Fruit fly (Drosophila melanogaster): ENCODE data around the gene Ten-a.

Ten-a gene

DNA sequence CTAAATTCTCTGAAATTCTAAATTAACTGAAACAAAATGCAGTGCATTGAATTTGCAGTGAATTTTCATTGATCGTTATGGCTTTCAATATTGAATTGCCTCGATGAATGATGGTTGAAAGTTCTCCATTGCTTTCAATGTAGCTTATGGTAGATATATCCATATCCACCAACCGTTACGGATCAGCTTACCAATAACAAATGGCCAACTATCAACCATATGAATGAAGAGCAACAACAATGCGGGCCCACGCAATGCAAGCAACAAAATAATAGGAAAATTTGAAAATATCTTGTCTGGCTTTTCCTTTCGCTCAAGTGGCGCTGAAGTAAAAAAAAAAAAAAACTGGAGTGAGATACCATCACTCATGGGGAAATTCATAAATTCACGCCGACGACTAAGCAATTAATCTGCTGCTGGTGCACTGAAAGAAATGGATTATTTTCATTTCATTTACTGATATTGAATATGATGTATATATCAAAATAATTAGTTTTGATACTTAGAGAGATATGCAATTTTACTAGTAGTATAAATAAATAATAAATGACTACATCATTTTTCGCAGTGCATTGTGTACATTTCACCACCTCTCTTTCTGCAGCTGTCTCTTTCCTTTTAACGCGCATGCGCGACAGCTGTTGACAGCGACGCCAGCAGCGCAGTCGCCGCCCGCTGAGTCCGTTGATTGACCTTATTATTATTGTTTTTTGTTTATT lies 158.6 kb downstream of the Ten-a start (continued):
- no peak; the same call in 1 of the 2 replicates for TF ChIP-seq Gsc (GFP tag; IDR thresholded peaks at IDR 0.05)
- peak; percentile 60 for TF ChIP-seq CG1832 (GFP tag; optimal IDR thresholded peaks at IDR 0.05)
- TF ChIP-seq CG12236 (GFP tag; optimal IDR thresholded peaks at IDR 0.05): no peak
- peak; percentile 78 for TF ChIP-seq CG10366 (GFP tag; IDR thresholded peaks at IDR 0.05)
- TF ChIP-seq HLH3B (GFP tag; IDR thresholded peaks at IDR 0.05): peak; percentile 77
- no peak for TF ChIP-seq HLHmδ (GFP tag; optimal IDR thresholded peaks at IDR 0.05)
- TF ChIP-seq Myb (GFP tag; optimal IDR thresholded peaks at IDR 0.05): no peak
- no peak for TF ChIP-seq hb (GFP tag; IDR thresholded peaks at IDR 0.05; ENCODE audit: partially characterized antibody)
- TF ChIP-seq H2.0 (GFP tag; IDR thresholded peaks at IDR 0.05): peak; percentile 71
- peak; percentile 83 for TF ChIP-seq CG2678 (tag; optimal IDR thresholded peaks at IDR 0.05)
- TF ChIP-seq Dek (tag; optimal IDR thresholded peaks at IDR 0.05): peak; percentile 19
- no peak for TF ChIP-seq MESR4 (GFP tag; optimal IDR thresholded peaks at IDR 0.05)
- TF ChIP-seq CG11723 (GFP tag; optimal IDR thresholded peaks at IDR 0.05): peak; percentile 70
- no peak for TF ChIP-seq luna (GFP tag; optimal IDR thresholded peaks at IDR 0.05)
- peak; percentile 88 for TF ChIP-seq CG4820 (GFP tag; optimal IDR thresholded peaks at IDR 0.05)
- peak; percentile 47; the same call in 1 of the 3 replicates for TF ChIP-seq ase (GFP tag; IDR thresholded peaks at IDR 0.05)
- TF ChIP-seq CG12391 (tag; optimal IDR thresholded peaks at IDR 0.05): peak; percentile 84
- peak; percentile 50 for TF ChIP-seq salm (tag; optimal IDR thresholded peaks at IDR 0.05)
- no peak for TF ChIP-seq inv (GFP tag; IDR thresholded peaks at IDR 0.05; ENCODE audit: partially characterized antibody)
- peak; percentile 35 for TF ChIP-seq CG4617 (GFP tag; optimal IDR thresholded peaks at IDR 0.05; ENCODE audit: borderline replicate concordance)
- no peak for TF ChIP-seq Bgb (GFP tag; IDR thresholded peaks at IDR 0.05; ENCODE audit: partially characterized antibody)
- peak; percentile 92 for TF ChIP-seq CG33557 (GFP tag; optimal IDR thresholded peaks at IDR 0.05)
- no peak for TF ChIP-seq CG11085 (GFP tag; IDR thresholded peaks at IDR 0.05)
- TF ChIP-seq CG32532 (GFP tag; IDR thresholded peaks at IDR 0.05): peak; percentile 49
- peak; percentile 38 for TF ChIP-seq grn (GFP tag; optimal IDR thresholded peaks at IDR 0.05)
- TF ChIP-seq MTF-1 (GFP tag; optimal IDR thresholded peaks at IDR 0.05; ENCODE audit: borderline replicate concordance): peak; percentile 53
- peak; percentile 63 for TF ChIP-seq Med (GFP tag)
- TF ChIP-seq CG7987 (GFP tag; optimal IDR thresholded peaks at IDR 0.05): no peak
- peak; percentile 64 for TF ChIP-seq Kr (GFP tag; optimal IDR thresholded peaks at IDR 0.05)
- TF ChIP-seq CG11504 (tag; optimal IDR thresholded peaks at IDR 0.05): peak; percentile 83
- no peak for TF ChIP-seq B-H2 (GFP tag; optimal IDR thresholded peaks at IDR 0.05)
- TF ChIP-seq CG11398 (GFP tag; optimal IDR thresholded peaks at IDR 0.05): no peak
- TF ChIP-seq HLH4C (GFP tag; IDR thresholded peaks at IDR 0.05; ENCODE audit: partially characterized antibody): no peak
- peak; percentile 86 for TF ChIP-seq sisA (GFP tag; IDR thresholded peaks at IDR 0.05)
- TF ChIP-seq dm (GFP tag; optimal IDR thresholded peaks at IDR 0.05): no peak
- no peak for TF ChIP-seq scrt (GFP tag; optimal IDR thresholded peaks at IDR 0.05)
- peak in 1 of 2 experiments; percentile 57 for TF ChIP-seq Eip74EF (GFP tag; optimal IDR thresholded peaks at IDR 0.05)
- peak; percentile 38; the same call in 1 of the 3 replicates for TF ChIP-seq CG2889 (GFP tag; IDR thresholded peaks at IDR 0.05)
- TF ChIP-seq CG16815 (GFP tag; optimal IDR thresholded peaks at IDR 0.05): peak; percentile 77
- no peak for TF ChIP-seq btn (GFP tag; optimal IDR thresholded peaks at IDR 0.05)
- TF ChIP-seq ranshi (GFP tag; IDR thresholded peaks at IDR 0.05): peak; percentile 74
- TF ChIP-seq MBD-R2 (GFP tag; IDR thresholded peaks at IDR 0.05): no peak; the same call in 1 of the 2 replicates
- TF ChIP-seq CoRest (tag; optimal IDR thresholded peaks at IDR 0.05): peak; percentile 87
- peak; percentile 78 for TF ChIP-seq Spps (tag; optimal IDR thresholded peaks at IDR 0.05)
- peak; percentile 75 for TF ChIP-seq CG10209 (GFP tag; optimal IDR thresholded peaks at IDR 0.05)
- no peak for TF ChIP-seq crol (GFP tag; IDR thresholded peaks at IDR 0.05)
- peak; percentile 56 for TF ChIP-seq Usf (GFP tag; optimal IDR thresholded peaks at IDR 0.05)
- TF ChIP-seq NFAT (GFP tag; IDR thresholded peaks at IDR 0.05): no peak
- TF ChIP-seq CG1024 (GFP tag; IDR thresholded peaks at IDR 0.05): peak; percentile 52; the same call in 1 of the 2 replicates
